Fruit fly (Drosophila melanogaster) whole organism, embryonic: ENCODE data around the gene CG5608.

Source experiments
- ATbp ChIP-seq: fragments of 200-800 bp; sonication (Bioruptor generic); optimal IDR thresholded peaks from 2 replicates; lab custom pipeline; 2017; ENCODE audit warnings: missing biosample characterization, mild to moderate bottlenecking, missing genetic modification characterization, missing genetic modification reagents
- Bdp1 ChIP-seq: fragments of 200-800 bp; sonication (Bioruptor generic); optimal IDR thresholded peaks from 3 replicates; lab custom pipeline; 2016; ENCODE audit warnings: missing biosample characterization, missing genetic modification characterization
- CG10979 ChIP-seq: fragments of 200-800 bp; sonication (Bioruptor generic); optimal IDR thresholded peaks from 2 replicates; lab custom pipeline; 2018; ENCODE audit warnings: missing biosample characterization, mild to moderate bottlenecking, missing genetic modification characterization, moderate library complexity
- CG11723 ChIP-seq: fragments of 200-800 bp; sonication (Bioruptor generic); optimal IDR thresholded peaks from 2 replicates; lab custom pipeline; 2017; ENCODE audit warnings: missing biosample characterization, mild to moderate bottlenecking, missing genetic modification characterization
- CG12391 ChIP-seq: fragments of 200-800 bp; sonication (Bioruptor generic); optimal IDR thresholded peaks from 3 replicates; lab custom pipeline; 2018; ENCODE audit warnings: missing biosample characterization, mild to moderate bottlenecking, missing genetic modification characterization, moderate library complexity
- CG13123 ChIP-seq: fragments of 200-800 bp; sonication (Bioruptor generic); optimal IDR thresholded peaks from 2 replicates; lab custom pipeline; 2016; ENCODE audit warnings: missing biosample characterization, missing genetic modification characterization
- CG14965 ChIP-seq: fragments of 200-800 bp; sonication (Bioruptor generic); optimal IDR thresholded peaks from 2 replicates; lab custom pipeline; 2016; ENCODE audit warnings: missing biosample characterization, missing genetic modification characterization, borderline replicate concordance
- CG1529 ChIP-seq: fragments of 200-800 bp; sonication (Bioruptor generic); optimal IDR thresholded peaks from 3 replicates; lab custom pipeline; 2018; ENCODE audit warnings: missing biosample characterization, missing genetic modification characterization
- CG15696 ChIP-seq: fragments of 200-800 bp; sonication (Bioruptor generic); optimal IDR thresholded peaks from 2 replicates; lab custom pipeline; 2019; ENCODE audit warnings: missing biosample characterization, mild to moderate bottlenecking, missing genetic modification characterization, moderate library complexity
- CG16779 ChIP-seq: fragments of 200-800 bp; sonication (Bioruptor generic); IDR thresholded peaks from 2 replicates; pipeline ENCODE4 v1.3.6; 2022; ENCODE audit warnings: missing biosample characterization, missing genetic modification characterization
- CG16813 ChIP-seq: fragments of 200-800 bp; sonication (Bioruptor generic); IDR thresholded peaks from 3 replicates; pipeline ENCODE4 v1.3.6; 2022; ENCODE audit warnings: missing biosample characterization, missing genetic modification characterization; ENCODE audit not compliant: partially characterized antibody
- CG18262 ChIP-seq: fragments of 200-800 bp; optimal IDR thresholded peaks from 3 replicates; lab custom pipeline; 2019; ENCODE audit warnings: missing biosample characterization, mild to moderate bottlenecking, missing genetic modification characterization, moderate library complexity
- CG32772 ChIP-seq: fragments of 200-800 bp; sonication (Bioruptor generic); IDR thresholded peaks from 2 replicates; pipeline ENCODE4 v1.3.6; 2022; ENCODE audit warnings: missing biosample characterization, missing genetic modification characterization
- CG4360 ChIP-seq: fragments of 200-800 bp; sonication (Bioruptor generic); IDR thresholded peaks from 2 replicates; pipeline ENCODE4 v1.3.6; 2022; ENCODE audit warnings: missing biosample characterization, missing genetic modification characterization
- CG4617 ChIP-seq: fragments of 200-800 bp; sonication (Bioruptor generic); optimal IDR thresholded peaks from 3 replicates; lab custom pipeline; 2016; ENCODE audit warnings: missing biosample characterization, missing genetic modification characterization, borderline replicate concordance
- CG7372 ChIP-seq: fragments of 200-800 bp; sonication (Bioruptor generic); IDR thresholded peaks from 2 replicates; pipeline ENCODE4 v1.3.6; 2022; ENCODE audit warnings: missing biosample characterization, missing genetic modification characterization
- CG7963 ChIP-seq: fragments of 200-800 bp; sonication (Bioruptor generic); IDR thresholded peaks from 3 replicates; pipeline ENCODE4 v1.3.6; 2022; ENCODE audit warnings: missing biosample characterization, missing genetic modification characterization; ENCODE audit not compliant: partially characterized antibody
- CG9609 ChIP-seq: fragments of 200-800 bp; sonication (Bioruptor generic); optimal IDR thresholded peaks from 3 replicates; lab custom pipeline; 2016; ENCODE audit warnings: missing biosample characterization, missing genetic modification characterization
- CG9797 ChIP-seq: fragments of 200-800 bp; sonication (Bioruptor generic); optimal IDR thresholded peaks from 3 replicates; lab custom pipeline; 2018; ENCODE audit warnings: missing biosample characterization, mild to moderate bottlenecking, missing genetic modification characterization
- CHES-1-like ChIP-seq: fragments of 200-800 bp; sonication (Bioruptor generic); optimal IDR thresholded peaks from 2 replicates; lab custom pipeline; 2016; ENCODE audit warnings: missing biosample characterization, missing genetic modification characterization
- Dll ChIP-seq: fragments of 200-800 bp; sonication (Bioruptor generic); IDR thresholded peaks from 4 replicates; pipeline ENCODE4 v1.3.6; 2022; ENCODE audit warnings: missing biosample characterization, missing genetic modification characterization; ENCODE audit not compliant: partially characterized antibody
- Doc2 ChIP-seq: fragments of 200-800 bp; sonication (Bioruptor generic); IDR thresholded peaks from 2 replicates; pipeline ENCODE4 v1.3.6; 2022; ENCODE audit warnings: missing biosample characterization, missing genetic modification characterization
- E2f1 ChIP-seq: fragments of 200-800 bp; sonication (Bioruptor generic); IDR thresholded peaks from 2 replicates; pipeline ENCODE4 v1.3.6; 2022; ENCODE audit warnings: missing biosample characterization, missing genetic modification characterization
- HLH3B ChIP-seq: fragments of 200-800 bp; sonication (Bioruptor generic); IDR thresholded peaks from 2 replicates; pipeline ENCODE4 v1.3.6; 2022; ENCODE audit warnings: missing biosample characterization, missing genetic modification characterization
- Hand ChIP-seq: fragments of 200-800 bp; sonication (Bioruptor generic); optimal IDR thresholded peaks from 2 replicates; lab custom pipeline; 2017; ENCODE audit warnings: mild to moderate bottlenecking, missing biosample characterization, missing genetic modification reagents, missing genetic modification characterization
- HmgD ChIP-seq: fragments of 200-800 bp; sonication (Bioruptor generic); optimal IDR thresholded peaks from 3 replicates; lab custom pipeline; 2016; ENCODE audit warnings: missing biosample characterization, missing genetic modification characterization
- NC2α ChIP-seq: fragments of 200-800 bp; sonication (Bioruptor generic); optimal IDR thresholded peaks from 2 replicates; lab custom pipeline; 2016; ENCODE audit warnings: missing biosample characterization, missing genetic modification characterization
- Scr ChIP-seq: fragments of 200-800 bp; sonication (Bioruptor generic); IDR thresholded peaks from 2 replicates; pipeline ENCODE4 v1.3.6; 2022; ENCODE audit warnings: missing biosample characterization, missing genetic modification characterization; ENCODE audit not compliant: partially characterized antibody
- Ssrp ChIP-seq: fragments of 200-800 bp; sonication (Bioruptor generic); optimal IDR thresholded peaks from 2 replicates; lab custom pipeline; 2018; ENCODE audit warnings: missing biosample characterization, mild to moderate bottlenecking, missing genetic modification characterization, moderate library complexity
- Trl ChIP-seq, 3 experiments: fragments of >200 bp in 2 of 3; fragments of 200-800 bp in 1 of 3; sonication (Bioruptor generic) in 1 of 3; optimal IDR thresholded peaks; 2 replicates in 1 of 3; 3 replicates in 2 of 3; lab custom pipeline; 2016 to 2017; ENCODE audit warnings: missing biosample characterization in 1 of 3, missing genetic modification characterization in 1 of 3
- az2 ChIP-seq: fragments of 200-800 bp; sonication (Bioruptor generic); optimal IDR thresholded peaks from 3 replicates; lab custom pipeline; 2016; ENCODE audit warnings: missing biosample characterization, missing genetic modification characterization
- bbx ChIP-seq: fragments of 200-800 bp; sonication (Bioruptor generic); IDR thresholded peaks from 2 replicates; pipeline ENCODE4 v1.3.6; 2022; ENCODE audit warnings: missing biosample characterization, missing genetic modification characterization; ENCODE audit not compliant: partially characterized antibody
- chn ChIP-seq: fragments of 200-800 bp; sonication (Bioruptor generic); optimal IDR thresholded peaks from 2 replicates; lab custom pipeline; 2016; ENCODE audit warnings: missing biosample characterization, missing genetic modification characterization
- croc ChIP-seq: fragments of 200-800 bp; sonication (Bioruptor generic); conservative IDR thresholded peaks from 3 replicates; pipeline ENCODE4 v1.3.6; 2022; ENCODE audit warnings: missing biosample characterization, missing genetic modification characterization
- dan ChIP-seq: fragments of 200-800 bp; sonication (Bioruptor generic); IDR thresholded peaks from 2 replicates; pipeline ENCODE4 v1.3.6; 2022; ENCODE audit warnings: missing biosample characterization, missing genetic modification characterization
- dpn ChIP-seq, 2 experiments: fragments of 200-800 bp; sonication (Bioruptor generic); optimal IDR thresholded peaks; 3 replicates each; lab custom pipeline; 2016; ENCODE audit warnings: missing biosample characterization in 2 of 2, missing genetic modification characterization in 2 of 2
- fd3F ChIP-seq: fragments of 200-800 bp; sonication (Bioruptor generic); optimal IDR thresholded peaks from 2 replicates; lab custom pipeline; 2018; ENCODE audit warnings: missing biosample characterization, mild to moderate bottlenecking, missing genetic modification characterization, moderate library complexity
- fd64A ChIP-seq: fragments of 200-800 bp; sonication (Bioruptor generic); optimal IDR thresholded peaks from 3 replicates; lab custom pipeline; 2018; ENCODE audit warnings: missing biosample characterization, mild to moderate bottlenecking, missing genetic modification characterization
- fu2 ChIP-seq: fragments of 200-800 bp; sonication (Bioruptor generic); optimal IDR thresholded peaks from 2 replicates; lab custom pipeline; 2016; ENCODE audit warnings: missing biosample characterization, missing genetic modification characterization
- gce ChIP-seq: fragments of 200-800 bp; sonication (Bioruptor generic); IDR thresholded peaks from 3 replicates; pipeline ENCODE4 v1.3.6; 2022; ENCODE audit warnings: missing biosample characterization, missing genetic modification characterization
- jing ChIP-seq: fragments of 200-800 bp; sonication (Bioruptor generic); optimal IDR thresholded peaks from 2 replicates; lab custom pipeline; 2018; ENCODE audit warnings: missing biosample characterization, mild to moderate bottlenecking, missing genetic modification characterization
- kay ChIP-seq: fragments of 200-800 bp; sonication (Bioruptor generic); optimal IDR thresholded peaks from 2 replicates; lab custom pipeline; 2016; ENCODE audit warnings: missing biosample characterization, missing genetic modification characterization
- kni ChIP-seq: fragments of 200-800 bp; sonication (Bioruptor generic); optimal IDR thresholded peaks from 3 replicates; lab custom pipeline; 2017; ENCODE audit warnings: mild to moderate bottlenecking, missing biosample characterization, missing genetic modification reagents, missing genetic modification characterization
- knrl ChIP-seq: fragments of 200-800 bp; sonication (Bioruptor generic); IDR thresholded peaks from 3 replicates; pipeline ENCODE4 v1.3.6; 2022; ENCODE audit warnings: missing biosample characterization, missing genetic modification characterization; ENCODE audit not compliant: partially characterized antibody
- lbe ChIP-seq: fragments of 200-800 bp; sonication (Bioruptor generic); optimal IDR thresholded peaks from 2 replicates; lab custom pipeline; 2016; ENCODE audit warnings: missing biosample characterization, mild to moderate bottlenecking, missing genetic modification characterization
- psq ChIP-seq: fragments of 200-800 bp; sonication (Bioruptor generic); optimal IDR thresholded peaks from 2 replicates; lab custom pipeline; 2017; ENCODE audit warnings: missing biosample characterization, missing genetic modification characterization
- sens ChIP-seq: fragments of 200-800 bp; sonication (Bioruptor generic); peaks from one replicate; lab custom pipeline; 2016; ENCODE audit warnings: missing biosample characterization, missing genetic modification characterization
- sens-2 ChIP-seq: fragments of 200-800 bp; sonication (Bioruptor generic); IDR thresholded peaks from 2 replicates; pipeline ENCODE4 v1.3.6; 2022; ENCODE audit warnings: missing biosample characterization, missing genetic modification characterization
- slp2 ChIP-seq: fragments of 200-800 bp; sonication (Bioruptor generic); optimal IDR thresholded peaks from 2 replicates; lab custom pipeline; 2016; ENCODE audit warnings: missing biosample characterization, missing genetic modification characterization
- sob ChIP-seq: fragments of 200-800 bp; sonication (Bioruptor generic); IDR thresholded peaks from 2 replicates; pipeline ENCODE4 v1.3.6; 2022; ENCODE audit warnings: missing biosample characterization, missing genetic modification characterization

The CG5608 gene

dm6 chr3R:12433764-12434163 is 31.3 kb downstream of the CG5608 start, which contains the start of the genes Aos1 and Srlp (continued):
- 0 out of 3 replicates have a peak, but pooled peaks have one; percentile 36 for TF ChIP-seq knrl (GFP tag; lab: Robert Waterston, UW)
- no peak for TF ChIP-seq CHES-1-like
- peak; percentile 46 for TF ChIP-seq az2 (GFP tag; lab: Kevin White, UChicago)
- no peak for TF ChIP-seq Hand
- peak; percentile 19 for TF ChIP-seq CG13123 (GFP tag; lab: Kevin White, UChicago)
- TF ChIP-seq sob: no peak
- no peak for TF ChIP-seq kay (GFP tag; lab: Kevin White, UChicago)
- TF ChIP-seq CG11723 (GFP tag; lab: Kevin White, UChicago): peak; percentile 11
- no peak for TF ChIP-seq HmgD (GFP tag; lab: Kevin White, UChicago)
- TF ChIP-seq CG7963: no peak
- no peak for TF ChIP-seq CG14965 (GFP tag; lab: Kevin White, UChicago)
- no peak for TF ChIP-seq sens-2
- TF ChIP-seq CG32772 (GFP tag; lab: Robert Waterston, UW): no peak
- TF ChIP-seq psq (GFP tag; lab: Kevin White, UChicago): no peak
- peak; percentile 51 for TF ChIP-seq lbe (GFP tag; lab: Kevin White, UChicago)
- TF ChIP-seq kni (GFP tag; lab: Kevin White, UChicago): no peak
- peak; percentile 50; the same call in 1 of the 2 replicates for TF ChIP-seq Scr
- no peak for TF ChIP-seq Bdp1
- TF ChIP-seq fd64A (GFP tag; lab: Kevin White, UChicago): no peak
- TF ChIP-seq croc (GFP tag; lab: Robert Waterston, UW): no peak
- peak; percentile 52 for TF ChIP-seq CG10979 (tag; lab: Kevin White, UChicago)
- TF ChIP-seq CG15696 (tag; lab: Kevin White, UChicago): peak; percentile 62
- no peak for TF ChIP-seq ATbp
- TF ChIP-seq CG16779 (GFP tag; lab: Robert Waterston, UW): no peak
- TF ChIP-seq Ssrp (tag; lab: Kevin White, UChicago): peak; percentile 48
- no peak for TF ChIP-seq CG7372 (GFP tag; lab: Robert Waterston, UW)
- no peak for TF ChIP-seq chn (GFP tag; lab: Kevin White, UChicago)
- TF ChIP-seq NC2α (GFP tag; lab: Kevin White, UChicago): no peak
- no peak for TF ChIP-seq CG9609
- TF ChIP-seq fu2: no peak
- no peak for TF ChIP-seq CG1529 (GFP tag; lab: Kevin White, UChicago)
- TF ChIP-seq fd3F (GFP tag; lab: Kevin White, UChicago): peak; percentile 42
- no peak for TF ChIP-seq dan
- TF ChIP-seq jing (GFP tag; lab: Kevin White, UChicago): no peak
- TF ChIP-seq Doc2 (GFP tag; lab: Robert Waterston, UW): no peak
- peak; percentile 66 for TF ChIP-seq CG18262 (tag; lab: Kevin White, UChicago)
- no peak for TF ChIP-seq CG16813 (GFP tag; lab: Robert Waterston, UW)
- TF ChIP-seq CG9797 (GFP tag; lab: Kevin White, UChicago): peak; percentile 63
- 0 out of 2 replicates have a peak, but pooled peaks have one; percentile 8 for TF ChIP-seq E2f1 (GFP tag; lab: Robert Waterston, UW)
- TF ChIP-seq dpn (GFP tag; optimal IDR thresholded peaks at IDR 0.05; lab: Kevin White, UChicago): peak in 1 of 2 experiments; percentile 45
- no peak for TF ChIP-seq slp2
- peak; percentile 81 for TF ChIP-seq CG12391 (tag; lab: Kevin White, UChicago)
- no peak for TF ChIP-seq Trl (optimal IDR thresholded peaks at IDR 0.05; lab: Kevin White, UChicago)
- TF ChIP-seq Trl (GFP tag; optimal IDR thresholded peaks at IDR 0.05; lab: Kevin White, UChicago): no peak
- TF ChIP-seq CG4360 (GFP tag; lab: Robert Waterston, UW): no peak
- 0 out of 4 replicates have a peak, but pooled peaks have one; percentile 51 for TF ChIP-seq Dll (GFP tag; lab: Robert Waterston, UW)
- peak; percentile 72 for TF ChIP-seq CG4617 (GFP tag; lab: Kevin White, UChicago)
- TF ChIP-seq gce: no peak
- TF ChIP-seq sens (GFP tag; lab: Kevin White, UChicago): peak; percentile 67
- no peak for TF ChIP-seq bbx (GFP tag; lab: Robert Waterston, UW)
- TF ChIP-seq HLH3B (GFP tag; lab: Robert Waterston, UW): no peak
